Worm (Caenorhabditis elegans): ENCODE measurements around the gene R02D5.4.

The R02D5.4 gene

ce11 chrV:14484582-14484981 lies at the start of gene R02D5.4:
Gene R02D5.4, minus strand, starts transcription at chrV:14484682.
- TF ChIP-seq unc-39 (tag; optimal IDR thresholded peaks at IDR 0.05) = no peak
- TF ChIP-seq ztf-11 (tag; optimal IDR thresholded peaks at IDR 0.05) = no peak
- TF ChIP-seq lin-13 (tag; optimal IDR thresholded peaks at IDR 0.05) = no peak
- TF ChIP-seq nhr-2 (tag; optimal IDR thresholded peaks at IDR 0.05) = no peak
- no peak for TF ChIP-seq nhr-237 (tag; optimal IDR thresholded peaks at IDR 0.05)
- no peak for TF ChIP-seq flh-1 (GFP tag; optimal IDR thresholded peaks at IDR 0.05)
- no peak for TF ChIP-seq unc-120 (tag; optimal IDR thresholded peaks at IDR 0.05; ENCODE audit: poor library complexity, severe bottlenecking)

- no peak for TF ChIP-seq elt-1 (tag; optimal IDR thresholded peaks at IDR 0.05; ENCODE audit: borderline replicate concordance, insufficient read depth)
- no peak for TF ChIP-seq nhr-28 (tag; optimal IDR thresholded peaks at IDR 0.05)
- no peak for TF ChIP-seq snpc-4 (tag; optimal IDR thresholded peaks at IDR 0.05)
- TF ChIP-seq ceh-83 (GFP tag; optimal IDR thresholded peaks at IDR 0.05) = no peak
- no peak for TF ChIP-seq zip-8 (tag; optimal IDR thresholded peaks at IDR 0.05)
These were observed 47.9 kb upstream of the R02D5.4 start for ce11 chrV:14532374-14532773.

- TF ChIP-seq sem-2 (GFP tag; optimal IDR thresholded peaks at IDR 0.05) (no peak), nhr-76 (tag; optimal IDR thresholded peaks at IDR 0.05) (no peak), nhr-12 (tag; optimal IDR thresholded peaks at IDR 0.05) (no peak)
These were observed 46.3 kb upstream of the R02D5.4 start, which contains the start of gene kcnl-4 for ce11 chrV:14530813-14531212. Gene kcnl-4, plus strand, starts transcription at chrV:14531113.

ce11 chrV:14527210-14527609 lies 42.7 kb upstream of the R02D5.4 start:
- TF ChIP-seq unc-120 (tag; optimal IDR thresholded peaks at IDR 0.05; ENCODE audit: poor library complexity, severe bottlenecking) = no peak
- TF ChIP-seq sem-2 (GFP tag; optimal IDR thresholded peaks at IDR 0.05) = no peak
- no peak for TF ChIP-seq ceh-83 (GFP tag; optimal IDR thresholded peaks at IDR 0.05)
- no peak for TF ChIP-seq bed-3 (GFP tag; optimal IDR thresholded peaks at IDR 0.05)
- TF ChIP-seq tbx-8 (GFP tag; optimal IDR thresholded peaks at IDR 0.05) = no peak
- no peak for TF ChIP-seq cnd-1 (tag; optimal IDR thresholded peaks at IDR 0.05)
- no peak for TF ChIP-seq pha-4 (tag; optimal IDR thresholded peaks at IDR 0.05)
- TF ChIP-seq nhr-237 (tag; optimal IDR thresholded peaks at IDR 0.05) = no peak
- no peak for TF ChIP-seq mab-5 (tag; optimal IDR thresholded peaks at IDR 0.05)
- no peak for TF ChIP-seq elt-3 (tag; optimal IDR thresholded peaks at IDR 0.05)
- TF ChIP-seq ces-1 (GFP tag; optimal IDR thresholded peaks at IDR 0.05) = no peak
- TF ChIP-seq M03D4.4 (tag; optimal IDR thresholded peaks at IDR 0.05) = no peak
- no peak for TF ChIP-seq ham-2 (GFP tag; optimal IDR thresholded peaks at IDR 0.05)
- TF ChIP-seq snpc-4 (tag; optimal IDR thresholded peaks at IDR 0.05) = no peak

ce11 chrV:14525089-14525488 lies 40.6 kb upstream of the R02D5.4 start, which contains the start of gene hda-1:
Gene hda-1, plus strand, starts transcription at chrV:14525389.
- no peak for TF ChIP-seq lsy-2 (tag; optimal IDR thresholded peaks at IDR 0.05)
- TF ChIP-seq ceh-83 (GFP tag; optimal IDR thresholded peaks at IDR 0.05) = no peak
- no peak for TF ChIP-seq nhr-12 (tag; optimal IDR thresholded peaks at IDR 0.05)
- TF ChIP-seq nhr-76 (tag; optimal IDR thresholded peaks at IDR 0.05) = no peak
- TF ChIP-seq unc-62 (GFP tag; optimal IDR thresholded peaks at IDR 0.05) = no peak
- TF ChIP-seq nhr-28 (tag; optimal IDR thresholded peaks at IDR 0.05) = no peak
- no peak for TF ChIP-seq bed-3 (GFP tag; optimal IDR thresholded peaks at IDR 0.05)
- TF ChIP-seq flh-1 (GFP tag; optimal IDR thresholded peaks at IDR 0.05) = no peak
- TF ChIP-seq unc-120 (tag; optimal IDR thresholded peaks at IDR 0.05; ENCODE audit: poor library complexity, severe bottlenecking) = no peak
- no peak for TF ChIP-seq sem-2 (GFP tag; optimal IDR thresholded peaks at IDR 0.05)

- TF ChIP-seq sptf-1 (tag; optimal IDR thresholded peaks at IDR 0.05) (peak; percentile 58), cnd-1 (tag; optimal IDR thresholded peaks at IDR 0.05) (peak; percentile 28), lin-32 (GFP tag; optimal IDR thresholded peaks at IDR 0.05) (no peak), flh-1 (GFP tag; optimal IDR thresholded peaks at IDR 0.05) (peak; percentile 1), M03D4.4 (tag; optimal IDR thresholded peaks at IDR 0.05) (peak; percentile 63), ztf-11 (tag; optimal IDR thresholded peaks at IDR 0.05) (no peak), ces-1 (GFP tag; optimal IDR thresholded peaks at IDR 0.05) (no peak), elt-1 (tag; optimal IDR thresholded peaks at IDR 0.05; ENCODE audit: borderline replicate concordance, insufficient read depth) (peak; percentile 14), nhr-28 (tag; optimal IDR thresholded peaks at IDR 0.05) (no peak), nhr-76 (tag; optimal IDR thresholded peaks at IDR 0.05) (no peak), unc-39 (tag; optimal IDR thresholded peaks at IDR 0.05) (no peak), nhr-12 (tag; optimal IDR thresholded peaks at IDR 0.05) (no peak), sem-2 (GFP tag; optimal IDR thresholded peaks at IDR 0.05) (no peak), tbx-8 (GFP tag; optimal IDR thresholded peaks at IDR 0.05) (peak; percentile 20), blmp-1 (tag; optimal IDR thresholded peaks at IDR 0.05) (peak; percentile 1), lin-13 (tag; optimal IDR thresholded peaks at IDR 0.05) (no peak), mls-2 (tag; optimal IDR thresholded peaks at IDR 0.05) (no peak), hlh-1 (tag; optimal IDR thresholded peaks at IDR 0.05) (peak; percentile 23), ceh-83 (GFP tag; optimal IDR thresholded peaks at IDR 0.05) (no peak), lsy-2 (tag; optimal IDR thresholded peaks at IDR 0.05) (peak; percentile 58), zip-8 (tag; optimal IDR thresholded peaks at IDR 0.05) (no peak), mep-1 (tag; optimal IDR thresholded peaks at IDR 0.05) (peak; percentile 19), nhr-2 (tag; optimal IDR thresholded peaks at IDR 0.05) (no peak), ceh-43 (GFP tag; optimal IDR thresholded peaks at IDR 0.05) (peak; percentile 52), nhr-237 (tag; optimal IDR thresholded peaks at IDR 0.05) (no peak), ham-2 (GFP tag; optimal IDR thresholded peaks at IDR 0.05) (no peak), pha-4 (tag; optimal IDR thresholded peaks at IDR 0.05) (no peak), ceh-39 (tag; optimal IDR thresholded peaks at IDR 0.05) (no peak), drap-1 (GFP tag; optimal IDR thresholded peaks at IDR 0.05) (peak; percentile 73)
These were observed 39.5 kb upstream of the R02D5.4 start, which contains the start of gene ril-1 for ce11 chrV:14523788-14524582. Gene ril-1, minus strand, starts transcription at chrV:14524129.
